Worm (Caenorhabditis elegans): Measurements from ENCODE around the gene dod-3.

Gene dod-3

DNA sequence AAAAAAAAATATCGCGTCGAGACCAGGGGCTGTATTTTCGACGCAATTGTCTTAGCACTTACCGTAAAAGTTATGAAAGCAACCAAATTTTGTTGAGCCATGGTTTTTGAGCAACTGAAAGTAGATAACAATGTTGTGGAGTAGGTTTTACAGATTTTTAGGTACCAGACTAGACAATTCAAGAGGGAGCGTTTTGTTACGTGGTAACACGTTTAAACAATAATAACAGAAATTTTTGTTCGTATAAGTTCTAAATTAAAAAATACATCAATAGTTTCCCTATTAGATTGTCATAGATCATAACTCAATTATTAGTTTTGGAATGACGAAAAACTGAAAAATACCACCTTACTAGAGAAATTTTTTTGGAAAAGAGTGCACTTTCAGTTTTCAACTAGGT lies 19.1 kb upstream of the dod-3 start, which contains the start of gene srx-24 (continued):
- TF ChIP-seq gei-8 (GFP tag; optimal IDR thresholded peaks at IDR 0.05) (no peak), attf-4 (tag; optimal IDR thresholded peaks at IDR 0.05) (no peak), arid-1 (GFP tag; conservative IDR thresholded peaks at IDR 0.05) (no peak), spr-3 (GFP tag; optimal IDR thresholded peaks at IDR 0.05) (no peak)

DNA sequence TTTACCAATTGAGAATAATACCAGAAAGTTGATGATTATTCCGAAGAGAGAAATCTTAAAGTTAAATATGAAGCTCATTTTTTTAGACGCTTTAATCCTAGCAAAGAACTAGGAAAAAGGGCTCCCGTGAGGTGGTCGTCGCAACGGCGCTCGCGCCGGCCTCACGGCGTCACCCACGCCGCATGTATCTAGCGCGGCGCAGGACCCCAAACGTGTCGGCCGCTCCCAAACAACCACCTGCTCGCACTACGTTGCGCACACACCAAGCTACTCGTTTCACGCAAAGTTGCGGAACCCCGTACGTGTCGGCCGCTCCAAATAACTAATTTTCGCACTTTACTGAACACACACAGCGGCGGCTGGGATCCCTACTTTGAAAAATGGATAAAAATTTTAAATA lies 15.5 kb upstream of the dod-3 start:
- TF ChIP-seq unc-62 (GFP tag; optimal IDR thresholded peaks at IDR 0.05 in 1 of 2) = no peak
- no peak for TF ChIP-seq unc-62 (tag; optimal IDR thresholded peaks at IDR 0.05)
- TF ChIP-seq set-16 (GFP tag; IDR thresholded peaks at IDR 0.05) = peak; percentile 85
- no peak for TF ChIP-seq lin-15B (tag; optimal IDR thresholded peaks at IDR 0.05)
- TF ChIP-seq lim-7 (GFP tag; IDR thresholded peaks at IDR 0.05) = no peak

ce11 chrV:2742298-2742697 lies 11.4 kb upstream of the dod-3 start, which contains the start of gene srg-62:
Gene srg-62 (minus strand): TSS chrV:2742398.
- TF ChIP-seq madf-9 (GFP tag; conservative IDR thresholded peaks at IDR 0.05) = no peak
- no peak for TF ChIP-seq ces-1 (GFP tag; optimal IDR thresholded peaks at IDR 0.05)
- TF ChIP-seq cey-2 (tag; optimal IDR thresholded peaks at IDR 0.05; ENCODE audit: borderline replicate concordance, insufficient read depth) = no peak
- TF ChIP-seq snpc-4 (tag; optimal IDR thresholded peaks at IDR 0.05) = no peak
- no peak for TF ChIP-seq arid-1 (GFP tag; conservative IDR thresholded peaks at IDR 0.05)
- no peak for TF ChIP-seq zfp-3 (GFP tag; conservative IDR thresholded peaks at IDR 0.05)
- no peak for TF ChIP-seq nhr-28 (tag; optimal IDR thresholded peaks at IDR 0.05)
- no peak for TF ChIP-seq ceh-20 (GFP tag; IDR thresholded peaks at IDR 0.05)
- no peak for TF ChIP-seq pqm-1 (tag; optimal IDR thresholded peaks at IDR 0.05)
- TF ChIP-seq F10B5.3 (tag; optimal IDR thresholded peaks at IDR 0.05) = no peak
- no peak for TF ChIP-seq tra-1 (GFP tag; IDR thresholded peaks at IDR 0.05)
- TF ChIP-seq Y48G9A.11 (GFP tag; IDR thresholded peaks at IDR 0.05) = no peak
- no peak for TF ChIP-seq fkh-10 (GFP tag; optimal IDR thresholded peaks at IDR 0.05)
- no peak for TF ChIP-seq mdl-1 (tag; optimal IDR thresholded peaks at IDR 0.05)

DNA sequence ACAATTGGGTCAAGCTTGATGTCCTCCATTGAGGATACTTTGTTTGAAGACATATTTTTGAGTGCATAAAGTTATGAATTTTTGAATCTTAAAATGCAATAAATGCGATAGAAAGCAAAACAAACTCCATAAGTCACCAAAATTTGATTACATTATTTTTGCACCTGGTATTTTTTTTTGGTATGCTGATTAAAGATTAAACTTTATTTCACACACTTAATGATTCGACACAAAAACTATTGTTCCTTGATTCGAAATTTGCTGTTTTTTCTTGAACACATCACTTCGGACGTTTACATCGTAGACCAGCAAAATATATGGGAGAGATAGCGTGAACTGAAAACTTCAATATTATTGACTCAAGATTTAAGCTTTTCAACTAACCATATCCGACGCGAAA lies 9.3 kb upstream of the dod-3 start, which contains the start of gene srg-61:
TSS of gene srg-61 (minus strand) at position 101 of the 400 bp plus-strand sequence.
- no peak for TF ChIP-seq F10B5.3 (tag; optimal IDR thresholded peaks at IDR 0.05)
- no peak for TF ChIP-seq nhr-76 (tag; optimal IDR thresholded peaks at IDR 0.05)

DNA sequence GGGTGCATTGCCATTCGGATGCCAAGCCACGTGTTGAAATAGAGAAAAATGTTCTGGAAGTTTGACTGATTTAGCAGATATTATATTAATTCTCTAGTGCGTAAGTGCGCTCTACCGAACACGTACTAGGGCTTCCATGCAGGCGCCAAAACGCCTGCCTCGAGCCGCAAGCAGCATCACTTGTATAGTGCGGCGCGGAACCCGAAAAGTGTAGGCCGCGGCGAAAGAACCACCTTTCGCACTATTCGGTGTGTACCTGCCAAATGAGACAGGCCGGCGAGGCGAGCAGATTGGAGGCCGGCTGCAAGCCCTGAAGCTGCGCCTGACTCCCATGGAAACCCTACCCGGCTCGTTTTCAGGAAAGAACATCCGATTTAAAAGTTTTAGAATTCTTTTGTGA lies 8.7 kb upstream of the dod-3 start:
- TF ChIP-seq Y48G9A.11 (GFP tag; IDR thresholded peaks at IDR 0.05) = 0 out of 2 replicates have a peak, but pooled peaks have one; percentile 23
- TF ChIP-seq set-16 (GFP tag; IDR thresholded peaks at IDR 0.05) = peak; percentile 84
- no peak for TF ChIP-seq vab-7 (GFP tag; IDR thresholded peaks at IDR 0.05)
- TF ChIP-seq R02D3.7 (tag; optimal IDR thresholded peaks at IDR 0.05) = no peak
- no peak for TF ChIP-seq nhr-48 (tag; optimal IDR thresholded peaks at IDR 0.05)
- no peak for TF ChIP-seq mep-1 (tag; optimal IDR thresholded peaks at IDR 0.05)
- 0 out of 2 replicates have a peak, but pooled peaks have one; percentile 18 for TF ChIP-seq lim-7 (GFP tag; IDR thresholded peaks at IDR 0.05)
- TF ChIP-seq dpl-1 (GFP tag; optimal IDR thresholded peaks at IDR 0.05) = no peak
- TF ChIP-seq aha-1 (tag) = peak; percentile 42
- no peak for TF ChIP-seq hlh-11 (tag; optimal IDR thresholded peaks at IDR 0.05)

- TF ChIP-seq spr-1 (tag; optimal IDR thresholded peaks at IDR 0.05) (no peak), nhr-10 (tag; optimal IDR thresholded peaks at IDR 0.05) (no peak), Y105C5A.15 (GFP tag; IDR thresholded peaks at IDR 0.05) (no peak), rbr-2 (tag; optimal IDR thresholded peaks at IDR 0.05) (no peak), ceh-44 (GFP tag; IDR thresholded peaks at IDR 0.05) (no peak), mdl-1 (tag; optimal IDR thresholded peaks at IDR 0.05) (no peak), duxl-1 (tag; optimal IDR thresholded peaks at IDR 0.05; ENCODE audit: poor library complexity) (no peak), vab-7 (GFP tag; IDR thresholded peaks at IDR 0.05) (no peak), snpc-4 (tag; optimal IDR thresholded peaks at IDR 0.05) (no peak), madf-5 (GFP tag; IDR thresholded peaks at IDR 0.05) (no peak), gei-8 (GFP tag; optimal IDR thresholded peaks at IDR 0.05) (no peak), pqm-1 (tag; optimal IDR thresholded peaks at IDR 0.05) (no peak), arid-1 (GFP tag; conservative IDR thresholded peaks at IDR 0.05) (no peak), jun-1 (tag; optimal IDR thresholded peaks at IDR 0.05) (no peak), set-16 (GFP tag; IDR thresholded peaks at IDR 0.05) (no peak), lsy-2 (tag; optimal IDR thresholded peaks at IDR 0.05) (no peak), nhr-42 (GFP tag; IDR thresholded peaks at IDR 0.05) (no peak), ceh-28 (tag; optimal IDR thresholded peaks at IDR 0.05) (no peak)
Observed at ce11 chrV:2738174-2738573, 7.3 kb upstream of the dod-3 start, which contains the start of gene srg-56. Gene srg-56 (minus strand): TSS chrV:2738274.
